Fruit fly (Drosophila melanogaster): Measurements from ENCODE around the gene Actn.

DNA sequence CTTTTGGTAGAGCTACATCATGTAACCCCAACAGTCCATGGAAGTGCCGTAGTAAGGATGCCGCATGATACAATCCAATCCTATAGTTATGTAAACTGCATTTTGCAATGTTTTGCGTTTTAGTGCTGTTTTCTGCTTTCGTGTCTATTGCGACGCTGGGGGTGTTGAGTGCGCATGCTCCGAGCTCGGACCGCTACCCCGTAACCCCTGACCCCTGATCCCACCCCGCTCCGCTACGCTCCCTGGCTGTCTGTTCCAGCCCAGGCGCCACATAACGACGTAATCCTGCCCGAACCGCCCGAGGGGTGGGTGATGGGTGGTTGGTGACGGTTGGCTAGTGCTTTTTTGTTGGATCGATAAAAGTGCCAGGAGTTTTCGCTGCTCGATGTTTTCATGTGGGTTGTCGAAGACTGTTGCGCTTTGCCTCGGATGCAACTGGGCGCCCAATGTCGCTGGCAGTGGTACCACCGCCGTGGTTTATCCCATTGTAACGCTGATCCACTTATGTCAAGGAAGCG is 39.8 kb upstream of the Actn start:
- TF ChIP-seq CTCF (optimal IDR thresholded peaks at IDR 0.05) (no peak), CG8478 (optimal IDR thresholded peaks at IDR 0.05) (no peak)
